Worm (Caenorhabditis elegans) whole organism, midembryonic: Measurements from ENCODE around the gene F40G12.4.

Experiments used
- T22C8.4 ChIP-seq: fragments of 200-800 bp; sonication (Bioruptor generic); IDR thresholded peaks from 2 replicates; pipeline ENCODE4 v1.3.6; 2022; ENCODE audit warnings: missing genetic modification characterization, missing compliant biosample characterization
- cog-1 ChIP-seq: sonication (generic microtip); optimal IDR thresholded peaks from 2 replicates; lab custom pipeline; 2016; ENCODE audit warnings: missing genetic modification characterization, missing compliant biosample characterization
- flt-1 ChIP-seq: fragments of 200-800 bp; sonication (Bioruptor generic); IDR thresholded peaks from 2 replicates; pipeline ENCODE4 v1.3.6; 2022; ENCODE audit warnings: missing genetic modification characterization, missing compliant biosample characterization
- klf-2 ChIP-seq: fragments of 200-800 bp; sonication (Bioruptor generic); conservative IDR thresholded peaks from 2 replicates; pipeline ENCODE4 v1.3.6; 2022; ENCODE audit warnings: missing genetic modification reagents, missing genetic modification characterization, missing compliant biosample characterization
- med-1 ChIP-seq: sonication (generic microtip); optimal IDR thresholded peaks from 2 replicates; lab custom pipeline; 2017; ENCODE audit warnings: missing genetic modification characterization, mild to moderate bottlenecking, missing compliant biosample characterization, antibody characterized with exemption, missing genetic modification reagents; ENCODE audit not compliant: insufficient read depth
- ref-1 ChIP-seq: fragments of 200-800 bp; sonication (Bioruptor generic); conservative IDR thresholded peaks from 2 replicates; pipeline ENCODE4 v1.3.6; 2022; ENCODE audit warnings: missing genetic modification reagents, missing genetic modification characterization, missing compliant biosample characterization
- tab-1 ChIP-seq: fragments of 200-800 bp; sonication (Bioruptor generic); IDR thresholded peaks from 2 replicates; pipeline ENCODE4 v1.3.6; 2022; ENCODE audit warnings: missing genetic modification characterization, missing compliant biosample characterization
- ztf-23 ChIP-seq: fragments of 200-800 bp; sonication (Bioruptor generic); IDR thresholded peaks from 2 replicates; pipeline ENCODE4 v1.3.6; 2022; ENCODE audit warnings: missing genetic modification reagents, missing genetic modification characterization, missing compliant biosample characterization
- ztf-29 ChIP-seq: fragments of 200-800 bp; sonication (Bioruptor generic); IDR thresholded peaks from 2 replicates; pipeline ENCODE4 v1.3.6; 2022; ENCODE audit warnings: missing genetic modification reagents, missing genetic modification characterization, missing compliant biosample characterization

DNA sequence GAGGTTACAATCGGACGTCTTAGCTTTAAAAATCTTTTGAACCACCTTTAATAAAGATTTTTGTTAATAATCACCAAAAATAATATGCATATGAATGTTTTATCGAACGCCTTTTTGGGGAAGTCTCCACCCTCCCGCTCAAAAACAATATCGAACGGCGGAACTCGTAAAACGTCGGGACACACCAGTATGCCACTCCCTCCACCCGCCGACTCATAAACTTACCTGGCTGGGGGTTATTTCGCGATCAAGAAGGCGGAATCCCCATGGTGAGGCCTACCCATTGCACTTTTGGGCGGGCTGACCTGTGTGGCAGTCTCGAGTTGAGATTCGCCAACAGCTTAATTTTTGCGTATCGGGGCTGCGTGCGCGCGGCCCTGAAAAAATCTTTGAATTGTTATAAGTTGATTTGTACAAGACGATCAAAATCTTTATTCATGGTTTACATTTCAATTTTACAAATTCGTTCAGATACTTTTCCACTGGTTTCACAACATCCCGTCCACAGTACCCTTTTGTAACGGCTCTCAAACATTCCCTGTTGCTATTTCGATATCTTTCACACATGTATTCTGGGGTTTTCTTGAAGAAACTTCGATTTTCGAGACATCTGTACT lies 1.1 kb downstream of the F40G12.4 start:
- no peak for TF ChIP-seq flt-1 (GFP tag; lab: Robert Waterston, UW)
- no peak for TF ChIP-seq tab-1 (GFP tag; lab: Robert Waterston, UW)
- no peak for TF ChIP-seq cog-1 (tag; lab: Kevin White, UChicago)
- no peak for TF ChIP-seq ref-1 (GFP tag; lab: Robert Waterston, UW)
- TF ChIP-seq ztf-29 (GFP tag; lab: Robert Waterston, UW) = no peak
- TF ChIP-seq ztf-23 (GFP tag; lab: Robert Waterston, UW) = no peak
- no peak for TF ChIP-seq klf-2
- no peak for TF ChIP-seq T22C8.4
- no peak for TF ChIP-seq med-1 (GFP tag; lab: Kevin White, UChicago)
